Worm (Caenorhabditis elegans) whole organism, L1 larva: Measurements from ENCODE around the gene T28F12.1.
A peak's percentile ranks its signal among the peaks of the same experiment; 100 is the strongest.

Source experiments
- C04F5.9 ChIP-seq: sonication (generic microtip); optimal IDR thresholded peaks from 2 replicates; lab custom pipeline; 2016; ENCODE audit warnings: missing genetic modification characterization, missing compliant biosample characterization
- C34B4.2 ChIP-seq: sonication (generic microtip); optimal IDR thresholded peaks from 2 replicates; lab custom pipeline; 2017; ENCODE audit warnings: mild to moderate bottlenecking, missing genetic modification characterization, missing compliant biosample characterization
- F16B12.6 ChIP-seq: fragments of 150-350 bp; optimal IDR thresholded peaks from 2 replicates; lab custom pipeline; 2014; ENCODE audit warnings: missing biosample characterization, missing genetic modification characterization
- Y116A8C.19 ChIP-seq: sonication (generic microtip); optimal IDR thresholded peaks from 2 replicates; lab custom pipeline; 2016; ENCODE audit warnings: missing compliant biosample characterization, missing genetic modification characterization, borderline replicate concordance
- blmp-1 ChIP-seq: fragments of 150-350 bp; optimal IDR thresholded peaks from 2 replicates; lab custom pipeline; 2014; ENCODE audit warnings: missing biosample characterization, missing genetic modification characterization
- ceh-63 ChIP-seq: fragments of 200-800 bp; sonication (Bioruptor generic); optimal IDR thresholded peaks from 2 replicates; lab custom pipeline; 2018; ENCODE audit warnings: mild to moderate bottlenecking, missing genetic modification characterization, missing compliant biosample characterization
- ceh-8 ChIP-seq: fragments of 200-800 bp; sonication (Bioruptor generic); optimal IDR thresholded peaks from 2 replicates; lab custom pipeline; 2018; ENCODE audit warnings: mild to moderate bottlenecking, missing genetic modification characterization, moderate library complexity, missing compliant biosample characterization
- ceh-82 ChIP-seq, 3 experiments: fragments of 150-350 bp in 1 of 3; sonication (generic microtip) in 2 of 3; optimal IDR thresholded peaks; 2 replicates each; lab custom pipeline; 2014 to 2017; ENCODE audit warnings: missing biosample characterization in 3 of 3, missing genetic modification characterization in 3 of 3
- ces-1 ChIP-seq: fragments of 150-350 bp; optimal IDR thresholded peaks from 2 replicates; lab custom pipeline; 2014; ENCODE audit warnings: missing biosample characterization, missing genetic modification reagents, missing genetic modification characterization
- dpl-1 ChIP-seq, 3 experiments: fragments of 150-350 bp in 2 of 3; sonication (generic microtip) in 1 of 3; optimal IDR thresholded peaks; 2 replicates each; lab custom pipeline; 2014 to 2017; ENCODE audit warnings: missing biosample characterization in 3 of 3, missing genetic modification characterization in 3 of 3, missing genetic modification reagents in 3 of 3
- dsc-1 ChIP-seq: sonication (generic microtip); optimal IDR thresholded peaks from 2 replicates; lab custom pipeline; 2016; ENCODE audit warnings: mild to moderate bottlenecking, missing genetic modification characterization, missing compliant biosample characterization
- efl-1 ChIP-seq, 4 experiments: fragments of 150-350 bp; optimal IDR thresholded peaks in 3 of 4; peaks in 1 of 4; 1 replicate in 1 of 4; 2 replicates in 3 of 4; lab custom pipeline; 2014; ENCODE audit warnings: missing biosample characterization in 2 of 4, missing genetic modification characterization in 2 of 4, missing genetic modification reagents in 2 of 4
- efl-3 ChIP-seq: fragments of 200-800 bp; sonication (Bioruptor generic); optimal IDR thresholded peaks from 2 replicates; lab custom pipeline; 2018; ENCODE audit warnings: mild to moderate bottlenecking, missing genetic modification characterization, missing compliant biosample characterization
- egl-13 ChIP-seq: sonication (generic microtip); optimal IDR thresholded peaks from 2 replicates; lab custom pipeline; 2016; ENCODE audit warnings: missing genotype, missing genetic modification reagents, missing genetic modification characterization, missing compliant biosample characterization
- elt-3 ChIP-seq, 6 experiments: fragments of 150-350 bp in 1 of 6; sonication (generic microtip); optimal IDR thresholded peaks; 2 replicates each; lab custom pipeline; 2017 to 2018; ENCODE audit warnings: missing biosample characterization in 6 of 6, missing genetic modification characterization in 6 of 6, inconsistent platforms in 1 of 6
- ets-5 ChIP-seq: fragments of 200-800 bp; sonication (Bioruptor generic); IDR thresholded peaks from 2 replicates; pipeline ENCODE4 v1.3.6; 2022; ENCODE audit warnings: missing genetic modification characterization, missing compliant biosample characterization
- fkh-10 ChIP-seq: sonication (generic microtip); optimal IDR thresholded peaks from 2 replicates; lab custom pipeline; 2017; ENCODE audit warnings: missing biosample characterization, missing genetic modification reagents, missing genetic modification characterization
- fos-1 ChIP-seq: fragments of 150-350 bp; optimal IDR thresholded peaks from 2 replicates; lab custom pipeline; 2014; ENCODE audit warnings: missing biosample characterization, missing genetic modification characterization
- hlh-17 ChIP-seq: fragments of 200-800 bp; sonication (Bioruptor generic); optimal IDR thresholded peaks from 2 replicates; lab custom pipeline; 2018; ENCODE audit warnings: missing genetic modification characterization, mild to moderate bottlenecking, missing compliant biosample characterization, moderate library complexity, borderline replicate concordance
- hlh-4 ChIP-seq: sonication (generic microtip); optimal IDR thresholded peaks from 2 replicates; lab custom pipeline; 2016; ENCODE audit warnings: mild to moderate bottlenecking, missing genetic modification characterization, missing compliant biosample characterization
- isw-1 ChIP-seq: fragments of 200-800 bp; sonication (Bioruptor generic); IDR thresholded peaks from 2 replicates; pipeline ENCODE4 v1.3.6; 2022; ENCODE audit warnings: missing genetic modification characterization, missing compliant biosample characterization
- lin-13 ChIP-seq: fragments of 150-350 bp; optimal IDR thresholded peaks from 2 replicates; lab custom pipeline; 2014; ENCODE audit warnings: missing biosample characterization, missing genetic modification reagents, missing genetic modification characterization
- lin-14 ChIP-seq: fragments of 200-800 bp; sonication (Bioruptor generic); optimal IDR thresholded peaks from 2 replicates; lab custom pipeline; 2018; ENCODE audit warnings: mild to moderate bottlenecking, missing genetic modification characterization, moderate library complexity, missing compliant biosample characterization
- lin-15B ChIP-seq: fragments of 150-350 bp; sonication (generic microtip); optimal IDR thresholded peaks from 3 replicates; lab custom pipeline; 2014; ENCODE audit warnings: missing biosample characterization, missing genetic modification characterization
- lin-35 ChIP-seq, 2 experiments: fragments of 150-350 bp; optimal IDR thresholded peaks; 2 replicates each; lab custom pipeline; 2014; ENCODE audit warnings: missing biosample characterization in 2 of 2, missing genetic modification characterization in 2 of 2, missing genetic modification reagents in 2 of 2
- lin-39 ChIP-seq: fragments of 150-350 bp; optimal IDR thresholded peaks from 2 replicates; lab custom pipeline; 2014; ENCODE audit warnings: missing biosample characterization, missing genetic modification reagents, missing genetic modification characterization
- lsy-2 ChIP-seq, 2 experiments: fragments of 150-350 bp; optimal IDR thresholded peaks; 2 replicates each; lab custom pipeline; 2014; ENCODE audit warnings: missing biosample characterization in 2 of 2, missing genetic modification characterization in 2 of 2
- mab-9 ChIP-seq: fragments of 200-800 bp; sonication (Bioruptor generic); IDR thresholded peaks from 2 replicates; pipeline ENCODE4 v1.3.6; 2022; ENCODE audit warnings: missing genetic modification reagents, missing genetic modification characterization, missing compliant biosample characterization
- mdl-1 ChIP-seq, 2 experiments: fragments of 150-350 bp; optimal IDR thresholded peaks; 2 replicates each; lab custom pipeline; 2014 to 2017; ENCODE audit warnings: missing biosample characterization in 2 of 2, missing genetic modification characterization in 2 of 2, inconsistent platforms in 1 of 2
- mef-2 ChIP-seq: fragments of 150-350 bp; optimal IDR thresholded peaks from 2 replicates; lab custom pipeline; 2014; ENCODE audit warnings: missing biosample characterization, missing genetic modification characterization
- mep-1 ChIP-seq: fragments of 150-350 bp; optimal IDR thresholded peaks from 2 replicates; lab custom pipeline; 2014; ENCODE audit warnings: missing biosample characterization, missing genetic modification characterization
- nhr-12 ChIP-seq: sonication (generic microtip); optimal IDR thresholded peaks from 2 replicates; lab custom pipeline; 2017; ENCODE audit warnings: missing biosample characterization, missing genetic modification characterization
- nhr-19 ChIP-seq: fragments of 200-800 bp; sonication (Bioruptor generic); conservative IDR thresholded peaks from 2 replicates; pipeline ENCODE4 v1.3.6; 2022; ENCODE audit warnings: missing genetic modification characterization, missing compliant biosample characterization
- nhr-20 ChIP-seq: sonication (generic microtip); optimal IDR thresholded peaks from 2 replicates; lab custom pipeline; 2016; ENCODE audit warnings: mild to moderate bottlenecking, missing genetic modification characterization, missing compliant biosample characterization
- nhr-28 ChIP-seq: fragments of 150-350 bp; optimal IDR thresholded peaks from 2 replicates; lab custom pipeline; 2014; ENCODE audit warnings: missing biosample characterization, missing genetic modification characterization
- nhr-71 ChIP-seq: sonication (generic microtip); optimal IDR thresholded peaks from 2 replicates; lab custom pipeline; 2016; ENCODE audit warnings: mild to moderate bottlenecking, missing genetic modification characterization, moderate library complexity, missing compliant biosample characterization
- nhr-76 ChIP-seq: sonication (generic microtip); optimal IDR thresholded peaks from 2 replicates; lab custom pipeline; 2017; ENCODE audit warnings: missing biosample characterization, missing genetic modification characterization
- nhr-84 ChIP-seq: sonication (generic microtip); optimal IDR thresholded peaks from 2 replicates; lab custom pipeline; 2017; ENCODE audit warnings: missing biosample characterization, missing genetic modification characterization
- nhr-85 ChIP-seq: sonication (generic microtip); peaks from one replicate; lab custom pipeline; 2016; ENCODE audit warnings: missing genetic modification characterization, inconsistent platforms, missing compliant biosample characterization
- skn-1 ChIP-seq: fragments of 150-350 bp; optimal IDR thresholded peaks from 2 replicates; lab custom pipeline; 2014; ENCODE audit warnings: missing biosample characterization, missing genetic modification characterization
- snpc-4 ChIP-seq: fragments of 150-350 bp; optimal IDR thresholded peaks from 2 replicates; lab custom pipeline; 2014; ENCODE audit warnings: missing biosample characterization, missing genetic modification characterization
- snu-23 ChIP-seq: sonication (generic microtip); optimal IDR thresholded peaks from 2 replicates; lab custom pipeline; 2016; ENCODE audit warnings: missing genetic modification characterization, missing compliant biosample characterization
- sox-4 ChIP-seq: sonication (generic microtip); optimal IDR thresholded peaks from 2 replicates; lab custom pipeline; 2016; ENCODE audit warnings: missing genetic modification characterization, missing compliant biosample characterization
- sptf-1 ChIP-seq: fragments of 150-350 bp; optimal IDR thresholded peaks from 2 replicates; lab custom pipeline; 2014; ENCODE audit warnings: missing biosample characterization, missing genetic modification characterization
- tlp-1 ChIP-seq: fragments of 150-350 bp; optimal IDR thresholded peaks from 2 replicates; lab custom pipeline; 2014; ENCODE audit warnings: missing biosample characterization, missing genetic modification characterization
- unc-130 ChIP-seq: fragments of 150-350 bp; optimal IDR thresholded peaks from 2 replicates; lab custom pipeline; 2017; ENCODE audit warnings: missing biosample characterization, missing genetic modification characterization, inconsistent platforms
- unc-98 ChIP-seq: fragments of 200-800 bp; sonication (Bioruptor generic); IDR thresholded peaks from 2 replicates; pipeline ENCODE4 v1.3.6; 2022; ENCODE audit warnings: missing genetic modification characterization, missing compliant biosample characterization
- vab-15 ChIP-seq: sonication (generic microtip); optimal IDR thresholded peaks from 2 replicates; lab custom pipeline; 2017; ENCODE audit warnings: missing genotype, mild to moderate bottlenecking, missing genetic modification characterization, missing compliant biosample characterization
- zag-1 ChIP-seq: fragments of 150-350 bp; optimal IDR thresholded peaks from 2 replicates; lab custom pipeline; 2014; ENCODE audit warnings: missing biosample characterization, missing genetic modification characterization
- zip-4 ChIP-seq: fragments of 200-800 bp; sonication (Bioruptor generic); optimal IDR thresholded peaks from 2 replicates; lab custom pipeline; 2018; ENCODE audit warnings: mild to moderate bottlenecking, missing genetic modification characterization, moderate library complexity, missing compliant biosample characterization
- ztf-11 ChIP-seq, 2 experiments: sonication (generic microtip); optimal IDR thresholded peaks; 2 replicates each; lab custom pipeline; 2016 to 2017; ENCODE audit warnings: missing genetic modification characterization in 2 of 2, missing biosample characterization in 1 of 2, missing compliant biosample characterization in 1 of 2
- ztf-4 ChIP-seq: fragments of 150-350 bp; optimal IDR thresholded peaks from 2 replicates; lab custom pipeline; 2014; ENCODE audit warnings: missing biosample characterization, missing genetic modification characterization

Gene T28F12.1

DNA sequence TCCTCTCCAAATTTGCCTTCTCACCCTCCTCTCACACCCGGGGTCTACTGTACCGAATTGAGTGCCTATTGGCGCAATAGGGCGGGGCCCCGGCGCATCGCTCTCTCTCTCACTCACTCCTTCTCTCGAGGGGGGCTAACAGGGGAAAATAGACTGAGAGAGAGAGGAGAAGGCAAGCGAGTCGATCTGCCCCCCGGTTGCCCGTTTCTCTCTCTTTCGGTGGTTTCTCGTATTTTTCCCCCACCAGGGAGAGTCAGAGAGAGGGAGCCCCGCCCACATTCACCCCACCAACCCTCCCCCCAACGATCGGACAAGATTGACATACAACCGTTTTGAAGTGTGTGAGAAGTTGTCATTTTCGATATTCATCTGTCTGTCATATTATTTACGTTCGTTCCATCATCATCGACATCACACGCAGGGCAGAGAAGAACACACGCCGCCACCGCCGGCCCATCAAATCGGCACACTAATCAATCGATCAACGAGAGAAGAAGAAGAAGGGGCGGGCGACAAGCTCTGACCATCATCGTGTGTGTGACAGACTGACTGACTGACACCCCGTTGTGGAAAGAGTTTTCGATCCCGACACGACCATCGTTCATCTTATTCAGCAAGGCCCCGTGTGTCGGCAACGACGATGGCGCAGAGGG lies 13.6 kb upstream of the T28F12.1 start:
- TF ChIP-seq ztf-11 (tag; optimal IDR thresholded peaks at IDR 0.05; lab: Kevin White, UChicago) (no peak), ets-5 (GFP tag; lab: Robert Waterston, UW) (no peak), isw-1 (GFP tag; lab: Robert Waterston, UW) (no peak), mab-9 (no peak), dsc-1 (tag; lab: Kevin White, UChicago) (peak; percentile 14), unc-98 (GFP tag; lab: Robert Waterston, UW) (no peak), nhr-19 (GFP tag; lab: Robert Waterston, UW) (peak; percentile 15; the same call in 1 of the 2 replicates), efl-1 (optimal IDR thresholded peaks at IDR 0.05; lab: Kevin White, UChicago) (peak in 1 of 2 experiments; percentile 6), efl-1 (GFP tag; optimal IDR thresholded peaks at IDR 0.05 in 1 of 2; lab: Kevin White, UChicago) (peak in 1 of 2 experiments; percentile 7), ceh-8 (GFP tag; lab: Kevin White, UChicago) (no peak), blmp-1 (tag; lab: Kevin White, UChicago) (peak; percentile 72), nhr-71 (tag; lab: Kevin White, UChicago) (peak; percentile 55), fkh-10 (GFP tag; lab: Kevin White, UChicago) (no peak), ceh-82 (tag; optimal IDR thresholded peaks at IDR 0.05; lab: Kevin White, UChicago) (peak in 2 of 3 experiments; percentile 2 to 48), lsy-2 (tag; optimal IDR thresholded peaks at IDR 0.05; lab: Kevin White, UChicago) (peak; percentile 72 to 92), efl-3 (GFP tag; lab: Kevin White, UChicago) (no peak), dpl-1 (GFP tag; optimal IDR thresholded peaks at IDR 0.05; lab: Kevin White, UChicago) (no peak), mef-2 (tag; lab: Kevin White, UChicago) (no peak), ceh-63 (no peak), mdl-1 (tag; optimal IDR thresholded peaks at IDR 0.05; lab: Kevin White, UChicago) (no peak), zag-1 (tag; lab: Kevin White, UChicago) (no peak), mep-1 (tag; lab: Kevin White, UChicago) (peak; percentile 12), nhr-85 (tag; lab: Kevin White, UChicago) (peak; percentile 82), unc-130 (tag; lab: Kevin White, UChicago) (no peak), nhr-20 (peak; percentile 6), zip-4 (no peak), snpc-4 (no peak), Y116A8C.19 (no peak), skn-1 (tag; lab: Kevin White, UChicago) (no peak), C04F5.9 (tag; lab: Kevin White, UChicago) (no peak), snu-23 (GFP tag; lab: Kevin White, UChicago) (peak; percentile 42), lin-14 (GFP tag; lab: Kevin White, UChicago) (peak; percentile 75), ztf-4 (no peak), nhr-84 (no peak), lin-15B (tag; lab: Kevin White, UChicago) (no peak), lin-13 (no peak), nhr-12 (tag; lab: Kevin White, UChicago) (no peak), ces-1 (GFP tag; lab: Kevin White, UChicago) (no peak), hlh-17 (GFP tag; lab: Kevin White, UChicago) (no peak), lin-39 (tag; lab: Kevin White, UChicago) (no peak), nhr-28 (tag; lab: Kevin White, UChicago) (no peak), egl-13 (tag; lab: Kevin White, UChicago) (no peak), vab-15 (tag; lab: Kevin White, UChicago) (no peak), nhr-76 (tag; lab: Kevin White, UChicago) (no peak), sox-4 (tag; lab: Kevin White, UChicago) (no peak), elt-3 (tag; optimal IDR thresholded peaks at IDR 0.05; lab: Kevin White, UChicago) (peak in 2 of 6 experiments; percentile 1 to 22), C34B4.2 (tag; lab: Kevin White, UChicago) (no peak), sptf-1 (tag; lab: Kevin White, UChicago) (no peak), lin-35 (GFP tag; optimal IDR thresholded peaks at IDR 0.05; lab: Kevin White, UChicago) (no peak), F16B12.6 (tag; lab: Kevin White, UChicago) (no peak), hlh-4 (no peak), fos-1 (tag; lab: Kevin White, UChicago) (no peak), tlp-1 (tag; lab: Kevin White, UChicago) (no peak)
